Worm (Caenorhabditis elegans) whole organism, L4 larva: ENCODE results near the gene C25E10.10.
A peak's percentile ranks its signal among the peaks of the same experiment; 100 is the strongest.

Experiments used
- F26F4.8 ChIP-seq: fragments of 200-800 bp; sonication (Bioruptor generic); conservative IDR thresholded peaks from 2 replicates; pipeline ENCODE4 v1.3.6; 2022; ENCODE audit warnings: missing genetic modification characterization, missing compliant biosample characterization
- F44E2.7 ChIP-seq: fragments of 200-800 bp; sonication (Bioruptor generic); IDR thresholded peaks from 2 replicates; pipeline ENCODE4 v2.1.2; 2022; ENCODE audit warnings: missing genetic modification characterization, missing compliant biosample characterization
- T20F7.1 ChIP-seq: fragments of 200-800 bp; sonication (Bioruptor generic); optimal IDR thresholded peaks from 2 replicates; lab custom pipeline; 2018; ENCODE audit warnings: mild to moderate bottlenecking, missing genetic modification characterization, missing compliant biosample characterization
- Y5F2A.4 ChIP-seq: fragments of 200-800 bp; sonication (Bioruptor generic); optimal IDR thresholded peaks from 2 replicates; lab custom pipeline; 2018; ENCODE audit warnings: mild to moderate bottlenecking, missing genetic modification characterization, missing compliant biosample characterization
- ZK546.5 ChIP-seq, 2 experiments: sonication (generic microtip); optimal IDR thresholded peaks; 2 replicates each; lab custom pipeline; 2017; ENCODE audit warnings: missing biosample characterization in 2 of 2, missing genetic modification characterization in 2 of 2
- aha-1 ChIP-seq: fragments of 150-350 bp; peaks from one replicate; lab custom pipeline; 2014; ENCODE audit warnings: missing biosample characterization, missing genetic modification characterization
- aly-2 ChIP-seq: sonication (generic microtip); optimal IDR thresholded peaks from 2 replicates; lab custom pipeline; 2018; ENCODE audit warnings: missing biosample characterization, missing genetic modification characterization
- attf-4 ChIP-seq: sonication (generic microtip); optimal IDR thresholded peaks from 3 replicates; lab custom pipeline; 2017; ENCODE audit warnings: missing biosample characterization, missing genetic modification characterization
- ceh-32 ChIP-seq: sonication (generic microtip); optimal IDR thresholded peaks from 2 replicates; lab custom pipeline; 2016; ENCODE audit warnings: mild to moderate bottlenecking, missing genetic modification characterization, missing compliant biosample characterization; ENCODE audit not compliant: poor library complexity
- ceh-44 ChIP-seq: fragments of 200-800 bp; sonication (Bioruptor generic); IDR thresholded peaks from 2 replicates; pipeline ENCODE4 v1.3.6; 2022; ENCODE audit warnings: missing genetic modification reagents, missing genetic modification characterization, missing compliant biosample characterization
- ceh-82 ChIP-seq: sonication (generic microtip); optimal IDR thresholded peaks from 2 replicates; lab custom pipeline; 2017; ENCODE audit warnings: missing biosample characterization, missing genetic modification characterization
- ces-1 ChIP-seq: fragments of 150-350 bp; sonication (generic microtip); optimal IDR thresholded peaks from 4 replicates; lab custom pipeline; 2014; ENCODE audit warnings: missing biosample characterization, missing genetic modification reagents, missing genetic modification characterization
- daf-16 ChIP-seq, 3 experiments: sonication (generic microtip); optimal IDR thresholded peaks; 2 replicates each; lab custom pipeline; 2016 to 2017; ENCODE audit warnings: missing genetic modification characterization in 3 of 3, missing genetic modification reagents in 3 of 3, mild to moderate bottlenecking in 2 of 3, missing compliant biosample characterization in 2 of 3, missing biosample characterization in 1 of 3, moderate library complexity in 1 of 3
- dmd-8 ChIP-seq: fragments of 200-800 bp; sonication (Bioruptor generic); IDR thresholded peaks from 2 replicates; pipeline ENCODE4 v1.3.6; 2022; ENCODE audit warnings: missing genetic modification characterization, missing compliant biosample characterization
- duxl-1 ChIP-seq: sonication (generic microtip); optimal IDR thresholded peaks from 2 replicates; lab custom pipeline; 2016; ENCODE audit warnings: mild to moderate bottlenecking, missing genetic modification characterization, moderate library complexity, missing compliant biosample characterization; ENCODE audit not compliant: poor library complexity
- gei-8 ChIP-seq: fragments of 200-800 bp; sonication (Bioruptor generic); optimal IDR thresholded peaks from 2 replicates; lab custom pipeline; 2018; ENCODE audit warnings: mild to moderate bottlenecking, missing genetic modification characterization, missing compliant biosample characterization
- hlh-30 ChIP-seq: sonication (generic microtip); optimal IDR thresholded peaks from 2 replicates; lab custom pipeline; 2017; ENCODE audit warnings: antibody characterized with exemption, mild to moderate bottlenecking, missing genetic modification characterization, missing compliant biosample characterization; ENCODE audit not compliant: insufficient read depth
- lin-13 ChIP-seq: fragments of 150-350 bp; optimal IDR thresholded peaks from 2 replicates; lab custom pipeline; 2014; ENCODE audit warnings: missing biosample characterization, missing genetic modification reagents, missing genetic modification characterization
- lin-15B ChIP-seq: fragments of 150-350 bp; sonication (generic microtip); optimal IDR thresholded peaks from 3 replicates; lab custom pipeline; 2014; ENCODE audit warnings: missing biosample characterization, missing genetic modification characterization
- lin-38 ChIP-seq: fragments of 200-800 bp; sonication (Bioruptor generic); IDR thresholded peaks from 2 replicates; pipeline ENCODE4 v1.3.6; 2022; ENCODE audit warnings: missing genetic modification reagents, missing genetic modification characterization, missing compliant biosample characterization
- madf-9 ChIP-seq: fragments of 200-800 bp; sonication (Bioruptor generic); conservative IDR thresholded peaks from 2 replicates; pipeline ENCODE4 v1.3.6; 2022; ENCODE audit warnings: missing genetic modification reagents, missing genetic modification characterization, missing compliant biosample characterization
- mdl-1 ChIP-seq, 2 experiments: fragments of 150-350 bp in 1 of 2; sonication (generic microtip) in 1 of 2; optimal IDR thresholded peaks; 2 replicates each; lab custom pipeline; 2014 to 2017; ENCODE audit warnings: missing biosample characterization in 2 of 2, missing genetic modification characterization in 2 of 2
- mes-2 ChIP-seq: sonication (generic microtip); optimal IDR thresholded peaks from 2 replicates; lab custom pipeline; 2016; ENCODE audit warnings: missing genotype, mild to moderate bottlenecking, missing genetic modification characterization, missing compliant biosample characterization; ENCODE audit not compliant: poor library complexity, severe bottlenecking
- nhr-102 ChIP-seq: sonication (generic microtip); optimal IDR thresholded peaks from 2 replicates; lab custom pipeline; 2016; ENCODE audit warnings: mild to moderate bottlenecking, missing genetic modification characterization, moderate library complexity, missing compliant biosample characterization
- nhr-11 ChIP-seq: fragments of 150-350 bp; optimal IDR thresholded peaks from 2 replicates; lab custom pipeline; 2014; ENCODE audit warnings: missing biosample characterization, missing genetic modification characterization
- nhr-111 ChIP-seq: fragments of 200-800 bp; sonication (Bioruptor generic); optimal IDR thresholded peaks from 2 replicates; lab custom pipeline; 2018; ENCODE audit warnings: mild to moderate bottlenecking, missing genetic modification characterization, missing compliant biosample characterization
- nhr-25 ChIP-seq: sonication (generic microtip); optimal IDR thresholded peaks from 2 replicates; lab custom pipeline; 2017; ENCODE audit warnings: missing genetic modification characterization, mild to moderate bottlenecking, missing compliant biosample characterization, antibody characterized with exemption, moderate library complexity, borderline replicate concordance; ENCODE audit not compliant: insufficient read depth
- nhr-28 ChIP-seq: fragments of 150-350 bp; optimal IDR thresholded peaks from 2 replicates; lab custom pipeline; 2014; ENCODE audit warnings: missing biosample characterization, missing genetic modification characterization
- nhr-42 ChIP-seq: fragments of 200-800 bp; sonication (Bioruptor generic); IDR thresholded peaks from 2 replicates; pipeline ENCODE4 v1.3.6; 2022; ENCODE audit warnings: missing genetic modification characterization, missing compliant biosample characterization
- nhr-48 ChIP-seq: sonication (generic microtip); optimal IDR thresholded peaks from 2 replicates; lab custom pipeline; 2016; ENCODE audit warnings: mild to moderate bottlenecking, missing genetic modification characterization, missing compliant biosample characterization
- nhr-76 ChIP-seq: fragments of 150-350 bp; optimal IDR thresholded peaks from 2 replicates; lab custom pipeline; 2014; ENCODE audit warnings: missing biosample characterization, missing genetic modification characterization
- rbr-2 ChIP-seq: sonication (generic microtip); optimal IDR thresholded peaks from 2 replicates; lab custom pipeline; 2016; ENCODE audit warnings: missing genotype, missing genetic modification characterization, missing compliant biosample characterization
- saeg-2 ChIP-seq: fragments of 200-800 bp; sonication (Bioruptor generic); IDR thresholded peaks from 2 replicates; pipeline ENCODE4 v1.3.6; 2022; ENCODE audit warnings: missing genetic modification reagents, missing genetic modification characterization, missing compliant biosample characterization
- skn-1 ChIP-seq: fragments of 150-350 bp; optimal IDR thresholded peaks from 2 replicates; lab custom pipeline; 2014; ENCODE audit warnings: missing biosample characterization, missing genetic modification characterization
- snpc-4 ChIP-seq: fragments of 150-350 bp; optimal IDR thresholded peaks from 2 replicates; lab custom pipeline; 2014; ENCODE audit warnings: missing biosample characterization, missing genetic modification characterization
- spr-1 ChIP-seq: sonication (generic microtip); optimal IDR thresholded peaks from 2 replicates; lab custom pipeline; 2016; ENCODE audit warnings: mild to moderate bottlenecking, missing genetic modification characterization, missing compliant biosample characterization
- tag-97 ChIP-seq: fragments of 200-800 bp; sonication (Bioruptor generic); IDR thresholded peaks from 2 replicates; pipeline ENCODE4 v1.3.6; 2022; ENCODE audit warnings: missing genetic modification characterization, missing compliant biosample characterization
- tra-1 ChIP-seq: fragments of 200-800 bp; sonication (Bioruptor generic); IDR thresholded peaks from 2 replicates; pipeline ENCODE4 v1.3.6; 2022; ENCODE audit warnings: missing genetic modification reagents, missing genetic modification characterization, missing compliant biosample characterization
- unc-62 ChIP-seq, 3 experiments: fragments of 150-350 bp in 1 of 3; sonication (generic microtip); optimal IDR thresholded peaks in 2 of 3; peaks in 1 of 3; 1 replicate in 1 of 3; 2 replicates in 2 of 3; lab custom pipeline; 2014 to 2017; ENCODE audit warnings: missing biosample characterization in 3 of 3, missing genetic modification characterization in 3 of 3, missing genetic modification reagents in 3 of 3, missing genotype in 1 of 3
- vab-7 ChIP-seq: fragments of 200-800 bp; sonication (Bioruptor generic); IDR thresholded peaks from 2 replicates; pipeline ENCODE4 v1.3.6; 2022; ENCODE audit warnings: missing genetic modification reagents, missing genetic modification characterization, missing compliant biosample characterization
- zfp-2 ChIP-seq: sonication (generic microtip); optimal IDR thresholded peaks from 2 replicates; lab custom pipeline; 2016; ENCODE audit warnings: mild to moderate bottlenecking, missing genetic modification characterization, missing compliant biosample characterization
- zfp-3 ChIP-seq: fragments of 200-800 bp; sonication (Bioruptor generic); conservative IDR thresholded peaks from 2 replicates; pipeline ENCODE4 v1.3.6; 2022; ENCODE audit warnings: missing genetic modification reagents, missing genetic modification characterization, missing compliant biosample characterization

Gene C25E10.10

ce11 chrV:9078815-9079525, 22.8 kb upstream of the C25E10.10 start (continued):
- peak; percentile 33 for TF ChIP-seq mes-2 (tag; lab: Kevin White, UChicago)

DNA sequence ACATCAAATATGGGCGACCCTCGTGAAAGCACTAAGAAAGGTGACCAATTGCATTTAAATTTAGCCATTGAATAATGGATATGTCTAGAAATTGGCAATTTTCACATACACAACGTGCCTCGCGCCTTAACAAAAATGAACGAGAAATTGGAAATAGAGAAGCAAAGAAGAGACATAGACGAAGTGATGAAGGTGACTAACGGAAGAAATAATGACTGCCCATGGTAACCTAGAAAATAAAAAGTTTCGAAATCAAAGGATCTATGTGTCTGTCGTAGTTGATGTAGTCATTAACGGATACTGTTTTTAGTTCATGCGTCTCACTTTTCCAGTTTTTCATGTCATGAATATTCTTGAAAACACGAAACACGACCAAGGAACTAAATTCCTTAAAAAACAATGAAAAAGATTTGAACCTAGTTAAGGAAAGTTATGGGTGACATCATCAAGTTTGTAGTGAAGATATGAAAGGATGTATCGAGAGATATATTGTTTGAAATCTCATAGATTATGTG, 22.0 kb upstream of the C25E10.10 start:
- TF ChIP-seq nhr-28 (peak; percentile 66), unc-62 (GFP tag; optimal IDR thresholded peaks at IDR 0.05 in 1 of 2; lab: Kevin White, UChicago) (peak in 1 of 2 experiments; percentile 53), unc-62 (tag; optimal IDR thresholded peaks at IDR 0.05; lab: Kevin White, UChicago) (no peak), lin-15B (no peak), ces-1 (GFP tag; lab: Kevin White, UChicago) (no peak)

DNA sequence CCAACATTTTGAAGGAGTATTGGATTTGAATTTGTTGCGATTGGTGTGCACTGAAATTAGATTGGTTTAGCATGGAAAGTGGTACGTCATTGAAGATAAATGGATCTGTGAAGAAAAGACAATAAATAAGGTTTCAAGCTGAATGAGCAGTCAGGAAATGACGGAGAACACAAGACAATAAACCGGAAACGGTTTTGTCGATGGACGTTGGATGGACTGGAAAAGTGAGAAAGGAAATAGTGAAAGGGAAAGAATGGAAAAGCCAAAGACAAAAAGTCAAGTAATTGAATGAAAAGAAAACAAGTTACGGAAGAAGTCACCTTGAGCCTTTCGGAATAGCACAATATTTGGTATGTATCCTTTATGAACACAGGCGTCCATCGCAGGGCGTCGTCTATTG, 20.1 kb upstream of the C25E10.10 start, which contains the start of gene T27E4.7:
Gene T27E4.7 (minus strand): TSS at position 50 of the 400 bp plus-strand sequence.
- TF ChIP-seq tra-1 (no peak), skn-1 (tag; lab: Kevin White, UChicago) (no peak), zfp-3 (GFP tag; lab: Robert Waterston, UW) (no peak), nhr-25 (tag; lab: Kevin White, UChicago) (no peak), ceh-44 (GFP tag; lab: Robert Waterston, UW) (no peak), Y5F2A.4 (GFP tag; lab: Kevin White, UChicago) (no peak), rbr-2 (tag; lab: Kevin White, UChicago) (no peak), aha-1 (tag; lab: Kevin White, UChicago) (peak; percentile 92), madf-9 (GFP tag; lab: Robert Waterston, UW) (no peak), daf-16 (GFP tag; optimal IDR thresholded peaks at IDR 0.05; lab: Kevin White, UChicago) (no peak), daf-16 (tag; optimal IDR thresholded peaks at IDR 0.05; lab: Kevin White, UChicago) (peak; percentile 4), duxl-1 (tag; lab: Kevin White, UChicago) (no peak)

DNA sequence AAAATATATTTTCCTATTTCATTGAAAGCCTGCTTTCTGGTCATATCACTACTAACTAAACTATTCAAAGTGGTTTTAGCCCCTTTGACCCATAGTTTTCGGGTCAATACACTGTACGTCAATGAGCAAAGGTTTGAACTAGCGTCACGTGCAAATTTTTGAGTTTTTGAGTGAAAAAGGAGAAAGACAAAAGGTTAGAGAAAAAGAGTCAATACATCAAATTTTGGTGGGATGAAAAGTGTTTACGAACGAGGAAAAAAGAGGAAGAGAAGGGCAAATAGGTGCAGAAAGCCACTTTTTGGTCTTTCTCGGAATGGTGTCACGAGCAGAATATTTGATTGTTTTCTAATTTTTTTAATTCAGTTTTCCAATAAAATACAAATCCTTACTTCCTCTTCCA, 19.7 kb upstream of the C25E10.10 start:
- peak in 1 of 2 experiments; percentile 32 for TF ChIP-seq mdl-1 (tag; optimal IDR thresholded peaks at IDR 0.05; lab: Kevin White, UChicago)
- no peak for TF ChIP-seq lin-13 (GFP tag; lab: Kevin White, UChicago)
- no peak for TF ChIP-seq saeg-2 (GFP tag; lab: Robert Waterston, UW)
- TF ChIP-seq tag-97 (GFP tag; lab: Robert Waterston, UW), result no peak
- no peak for TF ChIP-seq ceh-44 (GFP tag; lab: Robert Waterston, UW)
- TF ChIP-seq snpc-4 (tag; lab: Kevin White, UChicago), result no peak
- TF ChIP-seq ceh-82 (tag; lab: Kevin White, UChicago), result no peak
- TF ChIP-seq zfp-2 (tag; lab: Kevin White, UChicago), result no peak
- TF ChIP-seq ZK546.5 (tag; optimal IDR thresholded peaks at IDR 0.05; lab: Kevin White, UChicago), result no peak
- no peak for TF ChIP-seq aly-2 (tag; lab: Kevin White, UChicago)
- peak; percentile 38 for TF ChIP-seq hlh-30 (tag; lab: Kevin White, UChicago)
- TF ChIP-seq F26F4.8 (GFP tag; lab: Robert Waterston, UW), result no peak
- TF ChIP-seq gei-8 (GFP tag; lab: Kevin White, UChicago), result no peak
- no peak for TF ChIP-seq F44E2.7 (GFP tag; lab: Robert Waterston, UW)
- TF ChIP-seq nhr-102 (tag; lab: Kevin White, UChicago), result no peak
- TF ChIP-seq T20F7.1 (GFP tag; lab: Kevin White, UChicago), result no peak
- no peak for TF ChIP-seq nhr-76 (tag; lab: Kevin White, UChicago)
- TF ChIP-seq spr-1 (tag; lab: Kevin White, UChicago), result no peak
- TF ChIP-seq ces-1 (GFP tag; lab: Kevin White, UChicago), result no peak
- no peak for TF ChIP-seq vab-7
- TF ChIP-seq duxl-1 (tag; lab: Kevin White, UChicago), result no peak
- no peak for TF ChIP-seq nhr-48
- TF ChIP-seq rbr-2 (tag; lab: Kevin White, UChicago), result no peak
- no peak for TF ChIP-seq nhr-11
- no peak for TF ChIP-seq nhr-42 (GFP tag; lab: Robert Waterston, UW)
- no peak for TF ChIP-seq lin-38 (GFP tag; lab: Robert Waterston, UW)
- no peak for TF ChIP-seq dmd-8
- TF ChIP-seq nhr-111 (GFP tag; lab: Kevin White, UChicago), result no peak
- no peak for TF ChIP-seq Y5F2A.4 (GFP tag; lab: Kevin White, UChicago)
- TF ChIP-seq lin-15B, result no peak
- no peak for TF ChIP-seq ceh-32 (tag; lab: Kevin White, UChicago)
- no peak for TF ChIP-seq attf-4 (tag; lab: Kevin White, UChicago)
